Fruit fly (Drosophila melanogaster) whole organism, prepupa: ENCODE measurements around the gene RabGGTa.

ENCODE experiments used
- Blimp-1 ChIP-seq: fragments of 200-800 bp; sonication (Bioruptor generic); optimal IDR thresholded peaks from 3 replicates; lab custom pipeline; 2017; ENCODE audit warnings: missing biosample characterization, missing genetic modification characterization, mild to moderate bottlenecking, moderate library complexity, missing genetic modification reagents
- CG10669 ChIP-seq: fragments of 200-800 bp; sonication (Bioruptor generic); optimal IDR thresholded peaks from 3 replicates; lab custom pipeline; 2018; ENCODE audit warnings: missing biosample characterization, mild to moderate bottlenecking, missing genetic modification characterization, moderate library complexity
- CG11902 ChIP-seq: fragments of 200-800 bp; sonication (Bioruptor generic); optimal IDR thresholded peaks from 3 replicates; lab custom pipeline; 2016; ENCODE audit warnings: missing biosample characterization, missing genetic modification characterization
- CG16779 ChIP-seq: fragments of 200-800 bp; sonication (Bioruptor generic); optimal IDR thresholded peaks from 3 replicates; lab custom pipeline; 2017; ENCODE audit warnings: missing biosample characterization, mild to moderate bottlenecking, missing genetic modification characterization
- CG32006 ChIP-seq: fragments of 200-800 bp; sonication (Bioruptor generic); optimal IDR thresholded peaks from 3 replicates; lab custom pipeline; 2017; ENCODE audit warnings: missing biosample characterization, mild to moderate bottlenecking, missing genetic modification characterization
- CG4318 ChIP-seq: fragments of 200-800 bp; sonication (Bioruptor generic); optimal IDR thresholded peaks from 3 replicates; lab custom pipeline; 2017; ENCODE audit warnings: missing biosample characterization, mild to moderate bottlenecking, missing genetic modification characterization
- CG7368 ChIP-seq: fragments of 200-800 bp; sonication (Bioruptor generic); optimal IDR thresholded peaks from 3 replicates; lab custom pipeline; 2016; ENCODE audit warnings: missing biosample characterization, missing genetic modification characterization
- Lpt ChIP-seq: fragments of 200-800 bp; sonication (Bioruptor generic); optimal IDR thresholded peaks from 3 replicates; lab custom pipeline; 2016; ENCODE audit warnings: missing biosample characterization, missing genetic modification characterization
- Met ChIP-seq: fragments of 200-800 bp; sonication (Bioruptor generic); optimal IDR thresholded peaks from 3 replicates; lab custom pipeline; 2016; ENCODE audit warnings: missing biosample characterization, missing genetic modification characterization
- Sox102F ChIP-seq: fragments of 200-800 bp; sonication (Bioruptor generic); optimal IDR thresholded peaks from 2 replicates; lab custom pipeline; 2016; ENCODE audit warnings: missing biosample characterization, mild to moderate bottlenecking, missing genetic modification characterization
- esn ChIP-seq: fragments of 200-800 bp; sonication (Bioruptor generic); optimal IDR thresholded peaks from 2 replicates; lab custom pipeline; 2016; ENCODE audit warnings: missing biosample characterization, mild to moderate bottlenecking, missing genetic modification characterization, moderate library complexity
- fd85E ChIP-seq: fragments of 200-800 bp; sonication (Bioruptor generic); optimal IDR thresholded peaks from 3 replicates; lab custom pipeline; 2016; ENCODE audit warnings: missing biosample characterization, missing genetic modification characterization
- pdm3 ChIP-seq: fragments of 200-800 bp; sonication (Bioruptor generic); optimal IDR thresholded peaks from 3 replicates; lab custom pipeline; 2016; ENCODE audit warnings: missing biosample characterization, missing genetic modification characterization
- salr ChIP-seq, 2 experiments: fragments of 200-800 bp; sonication (Bioruptor generic); optimal IDR thresholded peaks; 3 replicates each; lab custom pipeline; 2016 to 2018; ENCODE audit warnings: missing biosample characterization in 2 of 2, missing genetic modification characterization in 2 of 2, mild to moderate bottlenecking in 1 of 2

DNA sequence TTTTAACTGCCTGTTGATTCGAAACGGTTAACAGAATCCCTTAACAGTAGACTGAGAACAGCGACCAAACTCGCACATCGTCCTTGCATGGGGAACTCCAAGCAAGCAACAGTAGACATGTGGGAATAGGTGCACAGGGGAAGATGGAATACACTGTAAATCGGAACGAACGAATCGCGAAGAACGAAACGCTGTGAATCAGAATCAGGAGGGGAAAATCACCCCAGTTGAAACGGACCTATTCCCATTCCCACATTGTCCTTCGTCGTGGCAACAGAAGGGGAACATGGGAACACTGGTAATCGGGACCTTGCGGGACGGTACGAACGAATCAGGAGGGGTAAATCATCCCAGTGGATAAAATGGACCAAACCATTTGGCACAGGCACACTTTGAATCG is 22.6 kb downstream of the RabGGTa start, which contains the start of gene dpr16:
- TF ChIP-seq CG4318 (GFP tag; lab: Kevin White, UChicago) = no peak
- TF ChIP-seq CG32006 (GFP tag; lab: Kevin White, UChicago) = no peak
- TF ChIP-seq fd85E (GFP tag; lab: Kevin White, UChicago) = no peak
- no peak for TF ChIP-seq Met (GFP tag; lab: Kevin White, UChicago)
- no peak for TF ChIP-seq CG11902 (GFP tag; lab: Kevin White, UChicago)
- no peak for TF ChIP-seq CG10669 (GFP tag; lab: Kevin White, UChicago)
- TF ChIP-seq Lpt (GFP tag; lab: Kevin White, UChicago) = no peak
- no peak for TF ChIP-seq CG16779 (tag; lab: Kevin White, UChicago)
- TF ChIP-seq esn (GFP tag; lab: Kevin White, UChicago) = no peak
- no peak for TF ChIP-seq salr (GFP tag; optimal IDR thresholded peaks at IDR 0.05; lab: Kevin White, UChicago)
- no peak for TF ChIP-seq Blimp-1
- no peak for TF ChIP-seq Sox102F (GFP tag; lab: Kevin White, UChicago)
- no peak for TF ChIP-seq pdm3 (GFP tag; lab: Kevin White, UChicago)
- no peak for TF ChIP-seq CG7368
